Worm (Caenorhabditis elegans): Measurements from ENCODE around the gene tag-153.
A peak's percentile ranks its signal among the peaks of the same experiment; 100 is the strongest.

Gene tag-153

ce11 chrV:9321185-9321584 lies 1.7 kb upstream of the tag-153 start, which contains the start of gene F44A2.7:
Gene F44A2.7, plus strand, starts transcription at chrV:9321485.
- TF ChIP-seq elt-2 (tag; optimal IDR thresholded peaks at IDR 0.05) (peak; percentile 13), fos-1 (tag; optimal IDR thresholded peaks at IDR 0.05) (no peak)

ce11 chrV:9324167-9324566 lies 1.3 kb downstream of the tag-153 start:
- peak; percentile 65 for TF ChIP-seq nhr-25 (tag; optimal IDR thresholded peaks at IDR 0.05)
- TF ChIP-seq pha-4 (tag; optimal IDR thresholded peaks at IDR 0.05): peak; percentile 14
- TF ChIP-seq elt-2 (tag; optimal IDR thresholded peaks at IDR 0.05): peak; percentile 20
- TF ChIP-seq aly-2 (tag; optimal IDR thresholded peaks at IDR 0.05): no peak

- TF ChIP-seq egl-5 (tag; optimal IDR thresholded peaks at IDR 0.05): no peak
Observed at ce11 chrV:9326903-9327302, 4.0 kb downstream of the tag-153 start.

ce11 chrV:9327691-9328090 lies 4.8 kb downstream of the tag-153 start:
- TF ChIP-seq skn-1 (tag; optimal IDR thresholded peaks at IDR 0.05): no peak
- peak; percentile 53 for TF ChIP-seq nhr-43 (tag; optimal IDR thresholded peaks at IDR 0.05; ENCODE audit: poor library complexity, severe bottlenecking)
- TF ChIP-seq jun-1 (tag; optimal IDR thresholded peaks at IDR 0.05): no peak
- no peak for TF ChIP-seq nhr-11 (tag; optimal IDR thresholded peaks at IDR 0.05)
- TF ChIP-seq egl-27 (tag; optimal IDR thresholded peaks at IDR 0.05): no peak
- TF ChIP-seq nhr-237 (tag; optimal IDR thresholded peaks at IDR 0.05): no peak
- TF ChIP-seq R02D3.7 (tag; optimal IDR thresholded peaks at IDR 0.05): no peak
- TF ChIP-seq lin-15B (tag; optimal IDR thresholded peaks at IDR 0.05): no peak
- TF ChIP-seq lin-39 (tag; optimal IDR thresholded peaks at IDR 0.05): no peak
- no peak for TF ChIP-seq pha-4 (tag; optimal IDR thresholded peaks at IDR 0.05)
- peak; percentile 49 for TF ChIP-seq nhr-25 (tag; optimal IDR thresholded peaks at IDR 0.05)
- TF ChIP-seq ZK546.5 (tag; optimal IDR thresholded peaks at IDR 0.05): no peak
- no peak for TF ChIP-seq mml-1 (tag; optimal IDR thresholded peaks at IDR 0.05)
- no peak for TF ChIP-seq nhr-12 (tag; optimal IDR thresholded peaks at IDR 0.05)
- TF ChIP-seq unc-39 (tag; optimal IDR thresholded peaks at IDR 0.05): no peak
- peak; percentile 87 for TF ChIP-seq nhr-23 (tag; optimal IDR thresholded peaks at IDR 0.05)
- TF ChIP-seq elt-2 (tag; optimal IDR thresholded peaks at IDR 0.05): peak; percentile 72
- TF ChIP-seq nhr-77 (tag; optimal IDR thresholded peaks at IDR 0.05): no peak
- TF ChIP-seq sea-2 (GFP tag; optimal IDR thresholded peaks at IDR 0.05): no peak
- no peak for TF ChIP-seq ztf-11 (tag; optimal IDR thresholded peaks at IDR 0.05)
- TF ChIP-seq aly-2 (tag; optimal IDR thresholded peaks at IDR 0.05): no peak
- TF ChIP-seq elt-3 (tag; optimal IDR thresholded peaks at IDR 0.05): no peak
- no peak for TF ChIP-seq pqm-1 (tag; optimal IDR thresholded peaks at IDR 0.05)
- TF ChIP-seq nfya-1 (tag; optimal IDR thresholded peaks at IDR 0.05; ENCODE audit: insufficient read depth): no peak
- no peak for TF ChIP-seq fkh-2 (tag; optimal IDR thresholded peaks at IDR 0.05)
- no peak for TF ChIP-seq eor-1 (tag; optimal IDR thresholded peaks at IDR 0.05)
- TF ChIP-seq ceh-82 (tag; optimal IDR thresholded peaks at IDR 0.05): no peak
- no peak for TF ChIP-seq tbx-2 (tag; optimal IDR thresholded peaks at IDR 0.05)
- no peak for TF ChIP-seq hmg-11 (tag; optimal IDR thresholded peaks at IDR 0.05)
- no peak for TF ChIP-seq nhr-76 (tag; optimal IDR thresholded peaks at IDR 0.05)
- TF ChIP-seq lsy-12 (tag; optimal IDR thresholded peaks at IDR 0.05): no peak
- no peak for TF ChIP-seq snpc-4 (tag; optimal IDR thresholded peaks at IDR 0.05)

ce11 chrV:9328670-9329069 lies 5.8 kb downstream of the tag-153 start, which contains the start of gene K07B1.4:
Gene K07B1.4, plus strand, starts transcription at chrV:9328970.
- TF ChIP-seq nhr-77 (tag; optimal IDR thresholded peaks at IDR 0.05) (no peak), fos-1 (tag; optimal IDR thresholded peaks at IDR 0.05) (no peak), skn-1 (tag; optimal IDR thresholded peaks at IDR 0.05) (no peak), eor-1 (tag; optimal IDR thresholded peaks at IDR 0.05) (no peak), elt-2 (tag; optimal IDR thresholded peaks at IDR 0.05) (peak; percentile 19), fkh-10 (GFP tag; optimal IDR thresholded peaks at IDR 0.05) (no peak), ZK546.5 (tag; optimal IDR thresholded peaks at IDR 0.05) (no peak), elt-3 (tag; optimal IDR thresholded peaks at IDR 0.05) (no peak)
